Worm (Caenorhabditis elegans): ENCODE measurements around the gene srh-167.

Gene srh-167

DNA sequence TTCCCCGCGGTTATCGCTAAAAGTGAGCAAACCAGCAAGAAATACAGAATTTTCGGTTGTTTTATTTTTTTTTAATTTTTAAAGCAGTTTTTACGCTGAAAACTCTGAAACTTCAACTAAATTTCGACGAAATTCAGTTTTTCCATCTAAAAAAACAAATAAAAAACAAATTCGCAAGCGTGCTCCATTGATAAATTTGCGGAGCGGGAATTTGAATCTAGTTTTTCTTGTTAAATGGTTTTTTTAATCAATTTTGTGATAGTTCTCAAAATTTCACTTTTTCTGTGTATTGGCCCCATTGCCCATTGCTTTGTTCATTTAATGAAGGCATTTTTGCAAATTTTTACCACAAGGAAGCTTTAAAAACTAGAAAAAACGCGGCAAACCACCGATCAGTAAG lies 23.3 kb downstream of the srh-167 start (continued):
- TF ChIP-seq mcd-1 (GFP tag; IDR thresholded peaks at IDR 0.05) (peak; percentile 85), pbrm-1 (GFP tag; IDR thresholded peaks at IDR 0.05) (0 out of 2 replicates have a peak, but pooled peaks have one; percentile 38), lin-54 (GFP tag; optimal IDR thresholded peaks at IDR 0.05) (peak; percentile 87)

DNA sequence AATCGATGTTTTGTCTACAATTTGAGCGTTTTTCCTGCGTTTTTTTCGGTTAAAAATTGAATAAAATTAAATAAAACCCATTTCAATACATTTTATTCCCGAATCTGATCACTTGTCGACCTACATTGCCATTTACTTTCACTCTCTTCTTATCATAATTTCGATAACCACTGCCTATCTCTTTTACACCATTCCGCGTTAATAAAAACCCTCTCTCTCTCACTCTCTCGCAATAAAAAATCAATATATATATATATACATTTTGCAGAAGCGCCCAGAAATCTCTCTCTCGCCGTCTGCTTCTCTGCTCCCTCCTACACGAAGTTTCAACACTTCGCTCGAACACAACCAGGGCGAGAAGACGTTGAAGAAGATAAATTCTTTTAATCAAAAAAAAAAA lies 23.7 kb downstream of the srh-167 start, which contains the start of gene pptr-1:
pptr-1 (plus strand) TSS at position 269 of the 400 bp plus-strand sequence.
- TF ChIP-seq B0019.2 (GFP tag; conservative IDR thresholded peaks at IDR 0.05) (no peak), lag-1 (GFP tag; IDR thresholded peaks at IDR 0.05) (no peak), sdz-38 (tag; optimal IDR thresholded peaks at IDR 0.05) (no peak), akir-1 (GFP tag; optimal IDR thresholded peaks at IDR 0.05) (no peak), let-526 (GFP tag; IDR thresholded peaks at IDR 0.05) (no peak), T26A5.8 (tag; optimal IDR thresholded peaks at IDR 0.05) (no peak), lin-26 (GFP tag; IDR thresholded peaks at IDR 0.05) (no peak), Y53F4B.3 (GFP tag; IDR thresholded peaks at IDR 0.05) (no peak), ztf-6 (GFP tag; IDR thresholded peaks at IDR 0.05) (no peak), pbrm-1 (GFP tag; IDR thresholded peaks at IDR 0.05) (no peak), ccch-3 (GFP tag; optimal IDR thresholded peaks at IDR 0.05) (no peak), F49E8.2 (tag; optimal IDR thresholded peaks at IDR 0.05; ENCODE audit: insufficient read depth) (no peak), tbx-9 (tag; optimal IDR thresholded peaks at IDR 0.05; ENCODE audit: borderline replicate concordance) (no peak), attf-3 (GFP tag; conservative IDR thresholded peaks at IDR 0.05) (no peak), zim-3 (tag; optimal IDR thresholded peaks at IDR 0.05) (no peak), B0035.1 (tag; optimal IDR thresholded peaks at IDR 0.05) (no peak), lin-40 (tag; optimal IDR thresholded peaks at IDR 0.05) (peak; percentile 20), gei-17 (GFP tag; optimal IDR thresholded peaks at IDR 0.05) (no peak), nhr-27 (tag; optimal IDR thresholded peaks at IDR 0.05) (no peak), him-1 (tag; optimal IDR thresholded peaks at IDR 0.05) (no peak), nhr-80 (tag; optimal IDR thresholded peaks at IDR 0.05) (peak; percentile 47), madf-8 (GFP tag; conservative IDR thresholded peaks at IDR 0.05) (no peak), snpc-1.3 (tag; optimal IDR thresholded peaks at IDR 0.05; ENCODE audit: insufficient read depth) (no peak), B0261.1 (tag; optimal IDR thresholded peaks at IDR 0.05) (no peak), nfya-1 (tag; optimal IDR thresholded peaks at IDR 0.05; ENCODE audit: borderline replicate concordance, insufficient read depth) (no peak), Y56A3A.18 (GFP tag; IDR thresholded peaks at IDR 0.05) (0 out of 2 replicates have a peak, but pooled peaks have one; percentile 12), hmg-1.2 (GFP tag; IDR thresholded peaks at IDR 0.05) (peak; percentile 32; the same call in 1 of the 2 replicates), lin-35 (GFP tag; optimal IDR thresholded peaks at IDR 0.05) (no peak), mel-28 (tag; optimal IDR thresholded peaks at IDR 0.05; ENCODE audit: borderline replicate concordance) (no peak), F52B5.7 (tag; optimal IDR thresholded peaks at IDR 0.05) (no peak), efl-1 (GFP tag; optimal IDR thresholded peaks at IDR 0.05) (no peak), cebp-1 (GFP tag; IDR thresholded peaks at IDR 0.05) (no peak), cebp-1 (tag; optimal IDR thresholded peaks at IDR 0.05) (peak; percentile 4), ceh-100 (GFP tag; IDR thresholded peaks at IDR 0.05) (no peak), ama-1 (optimal IDR thresholded peaks at IDR 0.05) (no peak), ama-1 (GFP tag; optimal IDR thresholded peaks at IDR 0.05) (no peak), nhr-120 (GFP tag; IDR thresholded peaks at IDR 0.05) (no peak), unc-62 (GFP tag; optimal IDR thresholded peaks at IDR 0.05) (no peak), attf-6 (GFP tag; IDR thresholded peaks at IDR 0.05) (no peak), attf-5 (GFP tag; optimal IDR thresholded peaks at IDR 0.05) (no peak), hlh-26 (GFP tag; conservative IDR thresholded peaks at IDR 0.05) (no peak), zfh-2 (GFP tag; conservative IDR thresholded peaks at IDR 0.05) (no peak), rec-8 (tag; optimal IDR thresholded peaks at IDR 0.05) (no peak)

All from whole organism, young adult.